Fruit fly (Drosophila melanogaster): ENCODE measurements around the gene CG46394.
A peak's percentile ranks its signal among the peaks of the same experiment; 100 is the strongest.

CG46394 gene

DNA sequence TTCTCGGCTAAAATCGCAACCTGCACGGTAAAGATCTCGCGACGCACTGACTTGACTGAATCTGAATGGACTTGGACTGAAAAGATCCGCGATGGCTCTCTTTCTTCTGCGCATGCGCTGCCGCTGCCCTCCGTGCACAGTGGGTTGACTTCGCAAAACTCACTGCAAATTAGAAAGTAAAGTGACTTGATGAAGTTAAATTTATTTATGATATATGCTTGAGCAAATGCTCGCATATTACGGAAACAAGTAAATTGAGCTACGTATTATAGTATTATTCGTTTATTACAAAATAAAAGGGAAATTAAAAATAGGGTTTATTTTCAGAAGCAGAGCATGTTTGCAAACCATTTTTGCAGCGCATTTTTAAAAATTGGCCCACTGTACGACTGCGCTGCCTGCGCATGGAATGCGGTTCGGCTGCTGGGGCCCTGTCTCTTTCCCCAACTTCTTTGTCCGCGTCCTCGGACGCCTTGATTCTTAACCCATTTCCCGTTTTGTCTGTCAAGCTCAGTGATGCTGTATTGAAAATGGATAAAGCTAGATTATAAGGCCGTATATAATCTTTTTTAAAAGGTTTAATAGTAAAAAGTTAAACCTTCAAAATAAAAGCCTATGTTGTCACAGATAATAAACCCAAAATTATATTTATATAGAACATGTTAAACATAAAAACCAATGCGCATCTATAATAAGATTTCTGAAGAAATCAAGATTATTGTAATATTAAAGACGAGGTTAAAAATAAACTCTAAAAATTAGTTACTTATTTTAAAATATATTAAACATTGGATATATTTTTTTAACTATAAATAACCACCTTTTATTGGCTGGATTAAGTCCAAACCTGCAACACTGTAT is 12.2 kb upstream of the CG46394 start, which contains the start of gene rt (continued):
- TF ChIP-seq sob (GFP tag; IDR thresholded peaks at IDR 0.05) (no peak; the same call in 1 of the 2 replicates), esg (GFP tag; conservative IDR thresholded peaks at IDR 0.05) (peak; percentile 61), Dip2 (GFP tag; IDR thresholded peaks at IDR 0.05) (no peak), Camta (GFP tag; optimal IDR thresholded peaks at IDR 0.05) (no peak), HmgZ (tag; optimal IDR thresholded peaks at IDR 0.05) (no peak), CG7786 (GFP tag; optimal IDR thresholded peaks at IDR 0.05) (no peak), CG3726 (GFP tag; IDR thresholded peaks at IDR 0.05) (0 out of 3 replicates have a peak, but pooled peaks have one; percentile 19), wdn (GFP tag; IDR thresholded peaks at IDR 0.05) (no peak), CG1529 (GFP tag; optimal IDR thresholded peaks at IDR 0.05) (peak; percentile 56), CG11093 (GFP tag; IDR thresholded peaks at IDR 0.05) (peak; percentile 71; the same call in 2 of the 3 replicates), Optix (GFP tag; IDR thresholded peaks at IDR 0.05) (no peak), lab (GFP tag; optimal IDR thresholded peaks at IDR 0.05) (peak; percentile 15), sisA (GFP tag; IDR thresholded peaks at IDR 0.05) (peak; percentile 63), danr (GFP tag; IDR thresholded peaks at IDR 0.05) (no peak), CG17829 (tag; optimal IDR thresholded peaks at IDR 0.05) (peak; percentile 73), CG4328 (GFP tag; optimal IDR thresholded peaks at IDR 0.05) (no peak), CG6272 (GFP tag; IDR thresholded peaks at IDR 0.05) (no peak), CG14710 (tag; optimal IDR thresholded peaks at IDR 0.05) (peak; percentile 62), row (GFP tag; IDR thresholded peaks at IDR 0.05) (peak; percentile 88), Bteb2 (GFP tag; optimal IDR thresholded peaks at IDR 0.05) (no peak), lov (optimal IDR thresholded peaks at IDR 0.05) (no peak), lov (GFP tag; IDR thresholded peaks at IDR 0.05) (no peak), CG14860 (GFP tag; IDR thresholded peaks at IDR 0.05; ENCODE audit: partially characterized antibody) (0 out of 3 replicates have a peak, but pooled peaks have one; percentile 30), CG2875 (GFP tag; optimal IDR thresholded peaks at IDR 0.05) (peak; percentile 38), CG4404 (GFP tag; IDR thresholded peaks at IDR 0.05) (peak; percentile 44), Lhr (GFP tag; optimal IDR thresholded peaks at IDR 0.05) (peak; percentile 27), CG17802 (tag; optimal IDR thresholded peaks at IDR 0.05) (peak; percentile 24), cwo (GFP tag; optimal IDR thresholded peaks at IDR 0.05) (peak; percentile 1), CG10431 (GFP tag; optimal IDR thresholded peaks at IDR 0.05) (peak; percentile 17), stwl (tag; optimal IDR thresholded peaks at IDR 0.05) (peak; percentile 31), HHEX (GFP tag; optimal IDR thresholded peaks at IDR 0.05) (peak; percentile 37), Xbp1 (GFP tag; optimal IDR thresholded peaks at IDR 0.05) (peak; percentile 52), grn (GFP tag; optimal IDR thresholded peaks at IDR 0.05) (no peak), CG8388 (GFP tag; optimal IDR thresholded peaks at IDR 0.05) (peak; percentile 64), al (GFP tag; IDR thresholded peaks at IDR 0.05) (peak; percentile 38; the same call in 1 of the 2 replicates), H2.0 (GFP tag; IDR thresholded peaks at IDR 0.05) (peak; percentile 30; the same call in 1 of the 2 replicates), CG33557 (GFP tag; optimal IDR thresholded peaks at IDR 0.05) (peak; percentile 80), grau (tag; optimal IDR thresholded peaks at IDR 0.05) (peak; percentile 62), CG10979 (tag; optimal IDR thresholded peaks at IDR 0.05) (peak; percentile 81), CG11695 (GFP tag; IDR thresholded peaks at IDR 0.05) (peak; percentile 48; the same call in 1 of the 3 replicates), CG6175 (GFP tag; IDR thresholded peaks at IDR 0.05) (no peak), Sry-β (GFP tag; optimal IDR thresholded peaks at IDR 0.05) (peak; percentile 85), Bgb (GFP tag; IDR thresholded peaks at IDR 0.05; ENCODE audit: partially characterized antibody) (no peak), gem (tag; optimal IDR thresholded peaks at IDR 0.05) (peak; percentile 79), stc (GFP tag; IDR thresholded peaks at IDR 0.05) (0 out of 2 replicates have a peak, but pooled peaks have one; percentile 24), onecut (GFP tag; IDR thresholded peaks at IDR 0.05) (peak; percentile 46), PHDP (tag; optimal IDR thresholded peaks at IDR 0.05) (peak; percentile 41), CG6254 (GFP tag; optimal IDR thresholded peaks at IDR 0.05) (peak; percentile 22), sens (GFP tag) (peak; percentile 95)

Data from whole organism, embryonic.